Worm (Caenorhabditis elegans) whole organism, late embryonic: ENCODE data around the gene C02E7.10.

ENCODE experiments used
- C38D4.7 ChIP-seq: fragments of 200-800 bp; sonication (Bioruptor generic); optimal IDR thresholded peaks from 2 replicates; lab custom pipeline; 2018; ENCODE audit warnings: mild to moderate bottlenecking, missing genetic modification characterization, moderate library complexity, missing compliant biosample characterization
- ama-1 ChIP-seq: fragments of 150-350 bp; optimal IDR thresholded peaks from 2 replicates; lab custom pipeline; 2014
- ceh-48 ChIP-seq: sonication (generic microtip); optimal IDR thresholded peaks from 2 replicates; lab custom pipeline; 2016; ENCODE audit warnings: missing genetic modification characterization, inconsistent platforms, missing compliant biosample characterization
- dve-1 ChIP-seq: sonication (generic microtip); optimal IDR thresholded peaks from 2 replicates; lab custom pipeline; 2017; ENCODE audit warnings: antibody characterized with exemption, mild to moderate bottlenecking, missing genetic modification characterization, missing compliant biosample characterization
- hlh-15 ChIP-seq: sonication (generic microtip); optimal IDR thresholded peaks from 2 replicates; lab custom pipeline; 2016; ENCODE audit warnings: missing genetic modification characterization, missing compliant biosample characterization
- tbx-2 ChIP-seq: sonication (generic microtip); optimal IDR thresholded peaks from 2 replicates; lab custom pipeline; 2016; ENCODE audit warnings: missing genetic modification characterization, missing compliant biosample characterization

- TF ChIP-seq ama-1 (no peak), C38D4.7 (GFP tag; lab: Kevin White, UChicago) (no peak), dve-1 (tag; lab: Kevin White, UChicago) (no peak), hlh-15 (tag; lab: Kevin White, UChicago) (no peak), tbx-2 (tag; lab: Kevin White, UChicago) (no peak), ceh-48 (tag; lab: Kevin White, UChicago) (no peak)
These were observed 27.8 kb upstream of the C02E7.10 start for ce11 chrV:4960686-4961085.
